Worm (Caenorhabditis elegans) whole organism, L2 larva: ENCODE data around the gene glna-2.

Experiments
- C34F6.9 ChIP-seq: fragments of 150-350 bp; optimal IDR thresholded peaks from 2 replicates; lab custom pipeline; 2014; ENCODE audit warnings: missing biosample characterization, missing genetic modification characterization
- F13H6.1 ChIP-seq: sonication (generic microtip); optimal IDR thresholded peaks from 2 replicates; lab custom pipeline; 2016; ENCODE audit warnings: missing genetic modification characterization, missing compliant biosample characterization
- R02D3.7 ChIP-seq: fragments of 150-350 bp; optimal IDR thresholded peaks from 2 replicates; lab custom pipeline; 2014; ENCODE audit warnings: missing biosample characterization, missing genetic modification characterization
- Y55F3AM.14 ChIP-seq: fragments of 200-800 bp; sonication (Bioruptor generic); optimal IDR thresholded peaks from 2 replicates; lab custom pipeline; 2018; ENCODE audit warnings: mild to moderate bottlenecking, missing genetic modification characterization, missing compliant biosample characterization
- ZK546.5 ChIP-seq: sonication (generic microtip); optimal IDR thresholded peaks from 2 replicates; lab custom pipeline; 2017; ENCODE audit warnings: missing biosample characterization, missing genetic modification characterization
- aly-2 ChIP-seq: fragments of 150-350 bp; optimal IDR thresholded peaks from 2 replicates; lab custom pipeline; 2014; ENCODE audit warnings: missing biosample characterization, missing genetic modification characterization
- ama-1 ChIP-seq: fragments of 150-350 bp; optimal IDR thresholded peaks from 2 replicates; lab custom pipeline; 2018; ENCODE audit warnings: inconsistent platforms
- blmp-1 ChIP-seq: sonication (generic microtip); optimal IDR thresholded peaks from 2 replicates; lab custom pipeline; 2017; ENCODE audit warnings: missing genetic modification characterization, mild to moderate bottlenecking, missing compliant biosample characterization, antibody characterized with exemption, moderate library complexity; ENCODE audit not compliant: insufficient read depth
- crh-2 ChIP-seq: sonication (generic microtip); optimal IDR thresholded peaks from 2 replicates; lab custom pipeline; 2017; ENCODE audit warnings: missing biosample characterization, missing genetic modification characterization
- dmd-4 ChIP-seq: sonication (generic microtip); optimal IDR thresholded peaks from 2 replicates; lab custom pipeline; 2017; ENCODE audit warnings: missing biosample characterization, missing genetic modification characterization
- egl-27 ChIP-seq: sonication (generic microtip); optimal IDR thresholded peaks from 3 replicates; lab custom pipeline; 2017; ENCODE audit warnings: missing biosample characterization, missing genetic modification reagents, missing genetic modification characterization
- elt-1 ChIP-seq: fragments of 150-350 bp; optimal IDR thresholded peaks from 2 replicates; lab custom pipeline; 2014; ENCODE audit warnings: missing biosample characterization, missing genetic modification characterization
- elt-3 ChIP-seq: sonication (generic microtip); optimal IDR thresholded peaks from 2 replicates; lab custom pipeline; 2017; ENCODE audit warnings: missing biosample characterization, missing genetic modification characterization
- fos-1 ChIP-seq: fragments of 150-350 bp; optimal IDR thresholded peaks from 2 replicates; lab custom pipeline; 2014; ENCODE audit warnings: missing biosample characterization, missing genetic modification characterization
- gmeb-1 ChIP-seq: fragments of 150-350 bp; optimal IDR thresholded peaks from 2 replicates; lab custom pipeline; 2014; ENCODE audit warnings: missing biosample characterization, missing genetic modification characterization
- lin-11 ChIP-seq: fragments of 150-350 bp; sonication (generic microtip); optimal IDR thresholded peaks from 2 replicates; lab custom pipeline; 2014; ENCODE audit warnings: missing biosample characterization, missing genetic modification characterization, inconsistent platforms, mixed read lengths
- lin-13 ChIP-seq: fragments of 150-350 bp; optimal IDR thresholded peaks from 2 replicates; lab custom pipeline; 2014; ENCODE audit warnings: missing biosample characterization, missing genetic modification reagents, missing genetic modification characterization
- lin-39 ChIP-seq: fragments of 150-350 bp; optimal IDR thresholded peaks from 2 replicates; lab custom pipeline; 2014; ENCODE audit warnings: missing biosample characterization, missing genetic modification reagents, missing genetic modification characterization
- lsy-2 ChIP-seq, 2 experiments: fragments of 150-350 bp in 1 of 2; sonication (generic microtip) in 1 of 2; optimal IDR thresholded peaks; 2 replicates each; lab custom pipeline; 2014 to 2017; ENCODE audit warnings: missing biosample characterization in 2 of 2, missing genetic modification characterization in 2 of 2
- mab-5 ChIP-seq: fragments of 150-350 bp; optimal IDR thresholded peaks from 2 replicates; lab custom pipeline; 2014; ENCODE audit warnings: missing biosample characterization, missing genetic modification characterization
- mbf-1 ChIP-seq: sonication (generic microtip); optimal IDR thresholded peaks from 2 replicates; lab custom pipeline; 2017; ENCODE audit warnings: missing biosample characterization, missing genetic modification characterization
- mdl-1 ChIP-seq, 2 experiments: fragments of 150-350 bp in 1 of 2; sonication (generic microtip) in 1 of 2; optimal IDR thresholded peaks; 2 replicates each; lab custom pipeline; 2017; ENCODE audit warnings: missing biosample characterization in 2 of 2, missing genetic modification characterization in 2 of 2
- nhr-11 ChIP-seq: fragments of 150-350 bp; optimal IDR thresholded peaks from 2 replicates; lab custom pipeline; 2014; ENCODE audit warnings: missing biosample characterization, missing genetic modification characterization
- nhr-12 ChIP-seq: fragments of 150-350 bp; optimal IDR thresholded peaks from 2 replicates; lab custom pipeline; 2014; ENCODE audit warnings: missing biosample characterization, missing genetic modification characterization
- nhr-129 ChIP-seq: fragments of 150-350 bp; optimal IDR thresholded peaks from 2 replicates; lab custom pipeline; 2014; ENCODE audit warnings: missing biosample characterization, missing genetic modification characterization
- nhr-21 ChIP-seq: fragments of 150-350 bp; optimal IDR thresholded peaks from 2 replicates; lab custom pipeline; 2014; ENCODE audit warnings: missing biosample characterization, missing genetic modification characterization
- nhr-237 ChIP-seq: fragments of 150-350 bp; optimal IDR thresholded peaks from 2 replicates; lab custom pipeline; 2014; ENCODE audit warnings: missing biosample characterization, missing genetic modification characterization
- nhr-25 ChIP-seq: fragments of 150-350 bp; sonication (generic microtip); optimal IDR thresholded peaks from 3 replicates; lab custom pipeline; 2014; ENCODE audit warnings: missing biosample characterization, missing genetic modification characterization
- nhr-6 ChIP-seq: fragments of 150-350 bp; optimal IDR thresholded peaks from 2 replicates; lab custom pipeline; 2014; ENCODE audit warnings: missing biosample characterization, missing genetic modification characterization
- nhr-77 ChIP-seq: fragments of 150-350 bp; optimal IDR thresholded peaks from 2 replicates; lab custom pipeline; 2014; ENCODE audit warnings: missing biosample characterization, missing genetic modification characterization
- peb-1 ChIP-seq: fragments of 150-350 bp; optimal IDR thresholded peaks from 2 replicates; lab custom pipeline; 2014; ENCODE audit warnings: missing biosample characterization, missing genetic modification characterization
- sem-4 ChIP-seq: fragments of 150-350 bp; optimal IDR thresholded peaks from 2 replicates; lab custom pipeline; 2014; ENCODE audit warnings: missing biosample characterization, missing genetic modification reagents, missing genetic modification characterization
- skn-1 ChIP-seq: sonication (generic microtip); optimal IDR thresholded peaks from 2 replicates; lab custom pipeline; 2017; ENCODE audit warnings: missing biosample characterization, missing genetic modification characterization
- sma-3 ChIP-seq: sonication (generic microtip); optimal IDR thresholded peaks from 2 replicates; lab custom pipeline; 2016; ENCODE audit warnings: missing genetic modification reagents, missing genetic modification characterization, missing compliant biosample characterization
- sma-9 ChIP-seq, 2 experiments: fragments of 150-350 bp in 1 of 2; sonication (generic microtip) in 1 of 2; optimal IDR thresholded peaks; 2 replicates each; lab custom pipeline; 2014 to 2016; ENCODE audit warnings: missing genetic modification characterization in 2 of 2, mild to moderate bottlenecking in 1 of 2, missing biosample characterization in 1 of 2, missing compliant biosample characterization in 1 of 2, missing genetic modification reagents in 1 of 2, moderate library complexity in 1 of 2
- snpc-4 ChIP-seq: fragments of 150-350 bp; optimal IDR thresholded peaks from 2 replicates; lab custom pipeline; 2014; ENCODE audit warnings: missing biosample characterization, missing genetic modification characterization
- unc-55 ChIP-seq: fragments of 150-350 bp; sonication (generic microtip); optimal IDR thresholded peaks from 3 replicates; lab custom pipeline; 2014; ENCODE audit warnings: missing biosample characterization, missing genetic modification reagents, missing genetic modification characterization
- unc-62 ChIP-seq: fragments of 150-350 bp; optimal IDR thresholded peaks from 2 replicates; lab custom pipeline; 2014; ENCODE audit warnings: missing biosample characterization, missing genetic modification reagents, missing genetic modification characterization
- zag-1 ChIP-seq: fragments of 150-350 bp; optimal IDR thresholded peaks from 2 replicates; lab custom pipeline; 2014; ENCODE audit warnings: missing biosample characterization, missing genetic modification characterization
- ztf-1 ChIP-seq: fragments of 200-800 bp; sonication (Bioruptor generic); conservative IDR thresholded peaks from 2 replicates; pipeline ENCODE4 v1.3.6; 2022; ENCODE audit warnings: missing genetic modification characterization, missing compliant biosample characterization
- ztf-4 ChIP-seq: fragments of 150-350 bp; optimal IDR thresholded peaks from 2 replicates; lab custom pipeline; 2014; ENCODE audit warnings: missing biosample characterization, missing genetic modification characterization

Gene glna-2

ce11 chrII:8015483-8015938 lies 7.1 kb downstream of the glna-2 start:
- TF ChIP-seq lin-13 (GFP tag; lab: Kevin White, UChicago) (no peak), nhr-25 (tag; lab: Kevin White, UChicago) (peak; percentile 57), nhr-11 (tag; lab: Kevin White, UChicago) (no peak), ama-1 (peak; percentile 66), crh-2 (tag; lab: Kevin White, UChicago) (peak; percentile 17), gmeb-1 (peak; percentile 20), fos-1 (tag; lab: Kevin White, UChicago) (peak; percentile 1), blmp-1 (tag; lab: Kevin White, UChicago) (peak; percentile 17), nhr-129 (peak; percentile 77), ztf-1 (GFP tag; lab: Robert Waterston, UW) (no peak), sma-9 (GFP tag; optimal IDR thresholded peaks at IDR 0.05; lab: Kevin White, UChicago) (peak; percentile 42), sma-9 (tag; optimal IDR thresholded peaks at IDR 0.05; lab: Kevin White, UChicago) (no peak), lsy-2 (tag; optimal IDR thresholded peaks at IDR 0.05; lab: Kevin White, UChicago) (peak in 1 of 2 experiments; percentile 26), ztf-4 (tag; lab: Kevin White, UChicago) (no peak), F13H6.1 (tag; lab: Kevin White, UChicago) (peak; percentile 50)

DNA sequence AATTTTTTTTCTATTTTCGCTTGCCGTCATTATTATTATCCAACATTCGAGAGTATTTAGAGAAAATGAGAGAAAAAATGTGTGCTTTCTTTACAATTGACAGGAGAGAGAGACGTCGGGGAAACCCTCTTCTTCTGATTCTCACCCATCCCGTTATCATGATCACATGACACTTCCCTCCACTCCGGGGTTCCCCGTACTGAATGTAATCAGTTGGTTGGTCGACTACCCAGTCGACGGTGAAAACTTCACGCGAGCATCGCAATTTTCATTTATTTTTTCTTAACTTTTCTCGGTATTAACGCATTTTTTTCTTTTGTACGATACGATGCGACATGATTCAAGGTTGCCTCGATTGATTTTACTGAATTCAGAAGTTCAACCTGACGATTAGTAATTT lies 7.7 kb downstream of the glna-2 start:
- peak; percentile 71 for TF ChIP-seq nhr-21 (tag; lab: Kevin White, UChicago)
- no peak for TF ChIP-seq crh-2 (tag; lab: Kevin White, UChicago)
- TF ChIP-seq lin-13 (GFP tag; lab: Kevin White, UChicago) = no peak
- TF ChIP-seq nhr-25 (tag; lab: Kevin White, UChicago) = no peak
- no peak for TF ChIP-seq unc-62 (GFP tag; lab: Kevin White, UChicago)
- peak; percentile 70 for TF ChIP-seq sma-3 (GFP tag; lab: Kevin White, UChicago)
- peak; percentile 51 for TF ChIP-seq F13H6.1 (tag; lab: Kevin White, UChicago)
- TF ChIP-seq R02D3.7 (tag; lab: Kevin White, UChicago) = no peak
- peak; percentile 22 for TF ChIP-seq fos-1 (tag; lab: Kevin White, UChicago)
- TF ChIP-seq gmeb-1 = peak; percentile 53
- peak in 1 of 2 experiments; percentile 40 for TF ChIP-seq lsy-2 (tag; optimal IDR thresholded peaks at IDR 0.05; lab: Kevin White, UChicago)
- no peak for TF ChIP-seq sem-4 (tag; lab: Kevin White, UChicago)
- TF ChIP-seq ztf-1 (GFP tag; lab: Robert Waterston, UW) = no peak
- TF ChIP-seq peb-1 (tag; lab: Kevin White, UChicago) = no peak
- TF ChIP-seq elt-1 (tag; lab: Kevin White, UChicago) = no peak
- no peak for TF ChIP-seq snpc-4
- TF ChIP-seq nhr-12 = no peak
- no peak for TF ChIP-seq nhr-77 (tag; lab: Kevin White, UChicago)
- no peak for TF ChIP-seq mbf-1 (tag; lab: Kevin White, UChicago)
- TF ChIP-seq nhr-129 = peak; percentile 65
- no peak for TF ChIP-seq zag-1 (tag; lab: Kevin White, UChicago)
- no peak for TF ChIP-seq elt-3 (tag; lab: Kevin White, UChicago)
- TF ChIP-seq skn-1 = no peak
- TF ChIP-seq C34F6.9 (tag; lab: Kevin White, UChicago) = no peak
- TF ChIP-seq egl-27 (tag; lab: Kevin White, UChicago) = peak; percentile 44
- TF ChIP-seq mdl-1 (tag; optimal IDR thresholded peaks at IDR 0.05; lab: Kevin White, UChicago) = peak in 1 of 2 experiments; percentile 47
- TF ChIP-seq dmd-4 = no peak
- no peak for TF ChIP-seq mab-5 (tag; lab: Kevin White, UChicago)
- TF ChIP-seq nhr-6 (tag; lab: Kevin White, UChicago) = no peak
- peak; percentile 21 for TF ChIP-seq Y55F3AM.14
- no peak for TF ChIP-seq nhr-11 (tag; lab: Kevin White, UChicago)
- no peak for TF ChIP-seq unc-55 (GFP tag; lab: Kevin White, UChicago)
- no peak for TF ChIP-seq lin-11 (tag; lab: Kevin White, UChicago)
- TF ChIP-seq ZK546.5 (tag; lab: Kevin White, UChicago) = no peak
- TF ChIP-seq blmp-1 (tag; lab: Kevin White, UChicago) = peak; percentile 4
- no peak for TF ChIP-seq aly-2 (tag; lab: Kevin White, UChicago)
- peak; percentile 69 for TF ChIP-seq ama-1
- TF ChIP-seq lin-39 (tag; lab: Kevin White, UChicago) = no peak
- TF ChIP-seq sma-9 (GFP tag; optimal IDR thresholded peaks at IDR 0.05; lab: Kevin White, UChicago) = peak; percentile 99
- TF ChIP-seq sma-9 (tag; optimal IDR thresholded peaks at IDR 0.05; lab: Kevin White, UChicago) = no peak
- TF ChIP-seq nhr-237 = no peak
